Fruit fly (Drosophila melanogaster): ENCODE data around the gene CG6749.
A peak's percentile ranks its signal among the peaks of the same experiment; 100 is the strongest.

CG6749 gene

dm6 chr3L:9764915-9765709 lies 31.5 kb upstream of the CG6749 start:
- TF ChIP-seq toe (GFP tag; optimal IDR thresholded peaks at IDR 0.05): no peak
- no peak for TF ChIP-seq CG11617 (GFP tag; optimal IDR thresholded peaks at IDR 0.05)
- no peak for TF ChIP-seq CG5204 (GFP tag; optimal IDR thresholded peaks at IDR 0.05)
- no peak for TF ChIP-seq Mnt (GFP tag; optimal IDR thresholded peaks at IDR 0.05)
- TF ChIP-seq kay (GFP tag; ENCODE audit: borderline replicate concordance): no peak
- no peak for TF ChIP-seq CG7045 (GFP tag; optimal IDR thresholded peaks at IDR 0.05)
- no peak for TF ChIP-seq CG14711 (tag; optimal IDR thresholded peaks at IDR 0.05)
- no peak for TF ChIP-seq CG12768 (GFP tag; optimal IDR thresholded peaks at IDR 0.05)
- no peak for TF ChIP-seq Hr96 (GFP tag; optimal IDR thresholded peaks at IDR 0.05)
- TF ChIP-seq tj (GFP tag; optimal IDR thresholded peaks at IDR 0.05): no peak
- TF ChIP-seq cic (GFP tag; optimal IDR thresholded peaks at IDR 0.05): no peak
- TF ChIP-seq Clk (GFP tag; optimal IDR thresholded peaks at IDR 0.05): no peak
- no peak for TF ChIP-seq pad (GFP tag; optimal IDR thresholded peaks at IDR 0.05)
- no peak for TF ChIP-seq ovo (GFP tag; optimal IDR thresholded peaks at IDR 0.05)
- no peak for TF ChIP-seq Crg-1 (GFP tag; optimal IDR thresholded peaks at IDR 0.05)
- TF ChIP-seq CG33017 (tag; optimal IDR thresholded peaks at IDR 0.05): no peak

dm6 chr3L:9764307-9764706 lies 30.7 kb upstream of the CG6749 start:
- TF ChIP-seq kay (GFP tag; ENCODE audit: borderline replicate concordance) (peak; percentile 54), bab1 (GFP tag; optimal IDR thresholded peaks at IDR 0.05) (no peak)

DNA sequence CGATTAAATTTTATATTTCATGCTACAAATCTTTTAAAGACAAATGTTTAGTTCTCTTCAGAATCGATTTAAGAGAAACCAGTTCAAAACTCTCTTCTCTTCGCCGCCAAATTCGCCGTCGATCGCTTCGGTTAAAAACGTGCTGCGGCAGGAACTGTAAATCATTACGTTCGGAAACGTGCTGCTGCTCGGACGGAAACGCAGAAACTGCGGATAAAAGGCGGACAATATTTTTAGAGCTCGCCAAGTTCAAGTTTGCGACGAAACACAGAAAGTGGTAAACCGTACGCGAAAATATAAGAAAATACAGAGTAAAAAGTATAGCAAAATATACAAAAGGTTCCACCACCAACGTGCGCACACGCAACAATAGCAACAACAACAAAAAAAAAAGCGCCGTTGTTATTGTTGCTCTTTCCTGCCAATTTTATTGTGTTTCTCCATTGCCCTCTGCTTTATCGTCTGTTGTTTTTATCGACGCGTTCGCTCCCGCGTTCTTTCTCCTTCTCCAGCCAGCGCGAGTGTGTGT lies 29.8 kb upstream of the CG6749 start, which contains the start of gene Ae2:
Gene Ae2 (plus strand): TSS at position 156 of the 529 bp plus-strand sequence.
- no peak for TF ChIP-seq CG14711 (tag; optimal IDR thresholded peaks at IDR 0.05)
- no peak for TF ChIP-seq Crg-1 (GFP tag; optimal IDR thresholded peaks at IDR 0.05)
- TF ChIP-seq tj (GFP tag; optimal IDR thresholded peaks at IDR 0.05): peak; percentile 48
- TF ChIP-seq CG7045 (GFP tag; optimal IDR thresholded peaks at IDR 0.05): no peak
- peak; percentile 25 for TF ChIP-seq Mnt (GFP tag; optimal IDR thresholded peaks at IDR 0.05)
- peak; percentile 58 for TF ChIP-seq bab1 (GFP tag; optimal IDR thresholded peaks at IDR 0.05)
- TF ChIP-seq CG33017 (tag; optimal IDR thresholded peaks at IDR 0.05): no peak
- no peak for TF ChIP-seq cic (GFP tag; optimal IDR thresholded peaks at IDR 0.05)
- TF ChIP-seq pad (GFP tag; optimal IDR thresholded peaks at IDR 0.05): peak; percentile 36
- TF ChIP-seq Clk (GFP tag; optimal IDR thresholded peaks at IDR 0.05): no peak
- no peak for TF ChIP-seq CG1620 (GFP tag; optimal IDR thresholded peaks at IDR 0.05)
- no peak for TF ChIP-seq CG11617 (GFP tag; optimal IDR thresholded peaks at IDR 0.05)
- no peak for TF ChIP-seq CG5204 (GFP tag; optimal IDR thresholded peaks at IDR 0.05)
- TF ChIP-seq Hr96 (GFP tag; optimal IDR thresholded peaks at IDR 0.05): no peak
- TF ChIP-seq CG12768 (GFP tag; optimal IDR thresholded peaks at IDR 0.05): no peak
- TF ChIP-seq ovo (GFP tag; optimal IDR thresholded peaks at IDR 0.05): peak; percentile 37
- TF ChIP-seq CG7101 (tag; optimal IDR thresholded peaks at IDR 0.05): no peak
- no peak for TF ChIP-seq cnc (optimal IDR thresholded peaks at IDR 0.05)
- TF ChIP-seq kay (GFP tag; ENCODE audit: borderline replicate concordance): no peak
- no peak for TF ChIP-seq toe (GFP tag; optimal IDR thresholded peaks at IDR 0.05)

DNA sequence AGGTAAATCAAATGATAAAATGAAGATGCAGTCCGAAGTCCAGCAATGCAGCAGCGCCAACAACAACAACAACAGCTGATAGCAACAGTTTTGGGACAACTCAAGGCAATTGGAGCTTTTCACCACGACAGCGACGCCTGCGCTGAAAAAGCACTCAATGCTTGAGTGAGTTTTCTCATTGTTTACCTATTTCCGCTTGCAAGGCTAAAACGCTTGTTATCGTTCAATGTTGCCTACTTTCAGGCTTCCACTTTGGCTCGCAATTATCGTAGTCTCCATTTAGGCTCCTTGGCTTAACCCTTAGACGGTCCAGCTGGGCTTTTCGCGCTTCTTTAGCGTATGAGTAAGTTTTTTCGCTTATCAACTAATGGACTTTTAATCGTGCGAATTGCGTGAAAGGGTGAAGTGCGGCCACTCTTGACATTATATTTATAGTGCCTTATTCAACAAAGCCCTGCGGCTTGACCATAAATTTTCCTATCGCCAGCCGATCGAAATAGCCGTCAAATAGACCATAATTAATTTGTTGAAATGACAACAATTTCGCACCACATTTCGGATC lies 28.5 kb upstream of the CG6749 start:
- no peak for TF ChIP-seq CG12768 (GFP tag; optimal IDR thresholded peaks at IDR 0.05)
- peak; percentile 4 for TF ChIP-seq CG1620 (GFP tag; optimal IDR thresholded peaks at IDR 0.05)
- TF ChIP-seq pad (GFP tag; optimal IDR thresholded peaks at IDR 0.05): no peak
- TF ChIP-seq cnc (optimal IDR thresholded peaks at IDR 0.05): no peak
- TF ChIP-seq CG14711 (tag; optimal IDR thresholded peaks at IDR 0.05): no peak
- no peak for TF ChIP-seq Hr96 (GFP tag; optimal IDR thresholded peaks at IDR 0.05)
- TF ChIP-seq Mnt (GFP tag; optimal IDR thresholded peaks at IDR 0.05): no peak
- TF ChIP-seq bab1 (GFP tag; optimal IDR thresholded peaks at IDR 0.05): peak; percentile 25
- no peak for TF ChIP-seq kay (GFP tag; ENCODE audit: borderline replicate concordance)
- TF ChIP-seq Clk (GFP tag; optimal IDR thresholded peaks at IDR 0.05): no peak
- TF ChIP-seq tj (GFP tag; optimal IDR thresholded peaks at IDR 0.05): peak; percentile 65
- TF ChIP-seq cic (GFP tag; optimal IDR thresholded peaks at IDR 0.05): peak; percentile 9
- TF ChIP-seq CG5204 (GFP tag; optimal IDR thresholded peaks at IDR 0.05): no peak
- TF ChIP-seq toe (GFP tag; optimal IDR thresholded peaks at IDR 0.05): no peak

- TF ChIP-seq Hr96 (GFP tag; optimal IDR thresholded peaks at IDR 0.05) (no peak), CG12768 (GFP tag; optimal IDR thresholded peaks at IDR 0.05) (peak; percentile 37), Mnt (GFP tag; optimal IDR thresholded peaks at IDR 0.05) (no peak), CG33017 (tag; optimal IDR thresholded peaks at IDR 0.05) (peak; percentile 32), Clk (GFP tag; optimal IDR thresholded peaks at IDR 0.05) (no peak), cic (GFP tag; optimal IDR thresholded peaks at IDR 0.05) (peak; percentile 57), CG7101 (tag; optimal IDR thresholded peaks at IDR 0.05) (no peak), pad (GFP tag; optimal IDR thresholded peaks at IDR 0.05) (peak; percentile 6), CG7045 (GFP tag; optimal IDR thresholded peaks at IDR 0.05) (no peak), Crg-1 (GFP tag; optimal IDR thresholded peaks at IDR 0.05) (no peak), bab1 (GFP tag; optimal IDR thresholded peaks at IDR 0.05) (no peak), CG14711 (tag; optimal IDR thresholded peaks at IDR 0.05) (no peak), CG1620 (GFP tag; optimal IDR thresholded peaks at IDR 0.05) (no peak), tj (GFP tag; optimal IDR thresholded peaks at IDR 0.05) (no peak), ovo (GFP tag; optimal IDR thresholded peaks at IDR 0.05) (no peak), CG11617 (GFP tag; optimal IDR thresholded peaks at IDR 0.05) (no peak), toe (GFP tag; optimal IDR thresholded peaks at IDR 0.05) (no peak), CG5204 (GFP tag; optimal IDR thresholded peaks at IDR 0.05) (no peak), kay (GFP tag; ENCODE audit: borderline replicate concordance) (peak; percentile 89), cnc (optimal IDR thresholded peaks at IDR 0.05) (no peak)
Measured at dm6 chr3L:9760151-9760749, 26.6 kb upstream of the CG6749 start, which contains the start of gene CG42268. Gene CG42268, minus strand, starts transcription at chr3L:9760395.

All from whole organism, adult.